Fruit fly (Drosophila melanogaster) whole organism, embryonic: Measurements from ENCODE around the gene Sptr.
A peak's percentile ranks its signal among the peaks of the same experiment; 100 is the strongest.

Experiments
- Aef1 ChIP-seq: fragments of 200-800 bp; sonication (Bioruptor generic); IDR thresholded peaks from 3 replicates; pipeline ENCODE4 v1.3.6; 2022; ENCODE audit warnings: missing biosample characterization, missing genetic modification characterization
- Atf-2 ChIP-seq: fragments of 200-800 bp; sonication (Bioruptor generic); optimal IDR thresholded peaks from 2 replicates; lab custom pipeline; 2016; ENCODE audit warnings: missing biosample characterization, missing genetic modification characterization
- BEAF-32 ChIP-seq: fragments of 200-800 bp; sonication (Bioruptor generic); optimal IDR thresholded peaks from 3 replicates; lab custom pipeline; 2017; ENCODE audit warnings: missing biosample characterization, missing genetic modification characterization, mild to moderate bottlenecking, moderate library complexity, missing genetic modification reagents
- CG11504 ChIP-seq: fragments of 200-800 bp; sonication (Bioruptor generic); optimal IDR thresholded peaks from 3 replicates; lab custom pipeline; 2019; ENCODE audit warnings: missing biosample characterization, mild to moderate bottlenecking, missing genetic modification characterization, moderate library complexity
- CG16863 ChIP-seq: fragments of 200-800 bp; sonication (Bioruptor generic); optimal IDR thresholded peaks from 3 replicates; lab custom pipeline; 2016; ENCODE audit warnings: missing biosample characterization, missing genetic modification characterization
- CG17385 ChIP-seq: fragments of 200-800 bp; sonication (Bioruptor generic); optimal IDR thresholded peaks from 3 replicates; lab custom pipeline; 2018; ENCODE audit warnings: missing biosample characterization, mild to moderate bottlenecking, missing genetic modification characterization
- CG17829 ChIP-seq: fragments of 200-800 bp; optimal IDR thresholded peaks from 2 replicates; lab custom pipeline; 2019; ENCODE audit warnings: missing biosample characterization, mild to moderate bottlenecking, missing genetic modification characterization, moderate library complexity
- CG18262 ChIP-seq: fragments of 200-800 bp; optimal IDR thresholded peaks from 3 replicates; lab custom pipeline; 2019; ENCODE audit warnings: missing biosample characterization, mild to moderate bottlenecking, missing genetic modification characterization, moderate library complexity
- CG18599 ChIP-seq: fragments of 200-800 bp; sonication (Bioruptor generic); optimal IDR thresholded peaks from 3 replicates; lab custom pipeline; 2017; ENCODE audit warnings: missing biosample characterization, missing genetic modification characterization, mild to moderate bottlenecking, moderate library complexity, missing genetic modification reagents
- CG2120 ChIP-seq: fragments of 200-800 bp; sonication (Bioruptor generic); optimal IDR thresholded peaks from 3 replicates; lab custom pipeline; 2016; ENCODE audit warnings: missing biosample characterization, missing genetic modification characterization
- CG32532 ChIP-seq: fragments of 200-800 bp; sonication (Bioruptor generic); IDR thresholded peaks from 2 replicates; pipeline ENCODE4 v1.3.6; 2022; ENCODE audit warnings: missing biosample characterization, missing genetic modification characterization
- CG34224 ChIP-seq: fragments of 200-800 bp; sonication (Bioruptor generic); IDR thresholded peaks from 3 replicates; pipeline ENCODE4 v1.3.6; 2022; ENCODE audit warnings: missing biosample characterization, missing genetic modification characterization; ENCODE audit not compliant: partially characterized antibody
- CG4707 ChIP-seq: fragments of 200-800 bp; sonication (Bioruptor generic); optimal IDR thresholded peaks from 2 replicates; lab custom pipeline; 2018; ENCODE audit warnings: missing biosample characterization, mild to moderate bottlenecking, missing genetic modification characterization, moderate library complexity
- CG6272 ChIP-seq: fragments of 200-800 bp; sonication (Bioruptor generic); IDR thresholded peaks from 2 replicates; pipeline ENCODE4 v1.3.6; 2022; ENCODE audit warnings: missing biosample characterization, missing genetic modification characterization
- CG7839 ChIP-seq: fragments of 200-800 bp; sonication (Bioruptor generic); optimal IDR thresholded peaks from 3 replicates; lab custom pipeline; 2018; ENCODE audit warnings: missing biosample characterization, mild to moderate bottlenecking, missing genetic modification characterization, moderate library complexity
- CG9215 ChIP-seq: fragments of 200-800 bp; sonication (Bioruptor generic); IDR thresholded peaks from 2 replicates; pipeline ENCODE4 v1.3.6; 2022; ENCODE audit warnings: missing biosample characterization, missing genetic modification characterization
- CG9932 ChIP-seq: fragments of 200-800 bp; sonication (Bioruptor generic); IDR thresholded peaks from 2 replicates; pipeline ENCODE4 v1.3.6; 2022; ENCODE audit warnings: missing biosample characterization, missing genetic modification characterization
- CHES-1-like ChIP-seq: fragments of 200-800 bp; sonication (Bioruptor generic); optimal IDR thresholded peaks from 2 replicates; lab custom pipeline; 2016; ENCODE audit warnings: missing biosample characterization, missing genetic modification characterization
- Dad ChIP-seq: fragments of 200-800 bp; sonication (Bioruptor generic); optimal IDR thresholded peaks from 3 replicates; lab custom pipeline; 2016; ENCODE audit warnings: missing biosample characterization, missing genetic modification characterization
- Ets65A ChIP-seq: fragments of 200-800 bp; sonication (Bioruptor generic); peaks from one replicate; lab custom pipeline; 2016; ENCODE audit warnings: missing biosample characterization, missing genetic modification characterization
- HLH54F ChIP-seq: fragments of 200-800 bp; sonication (Bioruptor generic); optimal IDR thresholded peaks from 3 replicates; lab custom pipeline; 2016; ENCODE audit warnings: missing biosample characterization, missing genetic modification characterization
- Hmx ChIP-seq: fragments of 200-800 bp; sonication (Bioruptor generic); optimal IDR thresholded peaks from 2 replicates; lab custom pipeline; 2016; ENCODE audit warnings: missing biosample characterization, missing genetic modification characterization
- Hr39 ChIP-seq: fragments of >200 bp; optimal IDR thresholded peaks from 2 replicates; lab custom pipeline; 2017
- Hr51 ChIP-seq, 2 experiments: fragments of 200-800 bp; sonication (Bioruptor generic); optimal IDR thresholded peaks; 2 replicates in 1 of 2; 3 replicates in 1 of 2; lab custom pipeline; 2016 to 2018; ENCODE audit warnings: missing biosample characterization in 2 of 2, missing genetic modification characterization in 2 of 2, mild to moderate bottlenecking in 1 of 2, moderate library complexity in 1 of 2
- MBD-R2 ChIP-seq: fragments of 200-800 bp; sonication (Bioruptor generic); IDR thresholded peaks from 2 replicates; pipeline ENCODE4 v1.3.6; 2022; ENCODE audit warnings: missing biosample characterization, missing genetic modification characterization
- Med ChIP-seq: fragments of 200-800 bp; sonication (Bioruptor generic); peaks from one replicate; lab custom pipeline; 2016; ENCODE audit warnings: missing biosample characterization, missing genetic modification characterization, mild to moderate bottlenecking, inconsistent platforms, moderate library complexity
- Meics ChIP-seq: fragments of 200-800 bp; sonication (Bioruptor generic); optimal IDR thresholded peaks from 2 replicates; lab custom pipeline; 2017; ENCODE audit warnings: missing biosample characterization, mild to moderate bottlenecking, missing genetic modification characterization
- Oli ChIP-seq: fragments of 200-800 bp; sonication (Bioruptor generic); optimal IDR thresholded peaks from 2 replicates; lab custom pipeline; 2018; ENCODE audit warnings: missing biosample characterization, mild to moderate bottlenecking, missing genetic modification characterization, moderate library complexity
- Optix ChIP-seq: fragments of 200-800 bp; sonication (Bioruptor generic); IDR thresholded peaks from 3 replicates; pipeline ENCODE4 v1.3.6; 2022; ENCODE audit warnings: missing biosample characterization, missing genetic modification characterization
- Ptx1 ChIP-seq: fragments of 200-800 bp; sonication (Bioruptor generic); IDR thresholded peaks from 2 replicates; pipeline ENCODE4 v1.3.6; 2022; ENCODE audit warnings: missing biosample characterization, missing genetic modification characterization
- Tbp ChIP-seq: fragments of >200 bp; optimal IDR thresholded peaks from 2 replicates; lab custom pipeline; 2018; ENCODE audit warnings: missing biosample characterization, missing genetic modification characterization
- bsh ChIP-seq, 2 experiments: fragments of 200-800 bp; sonication (Bioruptor generic); optimal IDR thresholded peaks; 2 replicates each; lab custom pipeline; 2017 to 2018; ENCODE audit warnings: mild to moderate bottlenecking in 2 of 2, missing biosample characterization in 2 of 2, missing genetic modification characterization in 2 of 2, moderate library complexity in 1 of 2
- chinmo ChIP-seq: fragments of 200-800 bp; sonication (Bioruptor generic); IDR thresholded peaks from 4 replicates; pipeline ENCODE4 v1.3.6; 2022; ENCODE audit warnings: missing biosample characterization, missing genetic modification characterization; ENCODE audit not compliant: partially characterized antibody
- chn ChIP-seq: fragments of 200-800 bp; sonication (Bioruptor generic); optimal IDR thresholded peaks from 2 replicates; lab custom pipeline; 2016; ENCODE audit warnings: missing biosample characterization, missing genetic modification characterization
- eve ChIP-seq, 2 experiments: fragments of >200 bp; optimal IDR thresholded peaks; 2 replicates each; lab custom pipeline; 2017; ENCODE audit warnings: missing biosample characterization in 2 of 2, missing genetic modification characterization in 2 of 2
- gem ChIP-seq: fragments of 200-800 bp; sonication (Bioruptor generic); optimal IDR thresholded peaks from 2 replicates; lab custom pipeline; 2019; ENCODE audit warnings: missing biosample characterization, mild to moderate bottlenecking, missing genetic modification characterization, moderate library complexity
- ind ChIP-seq: fragments of 200-800 bp; sonication (Bioruptor generic); optimal IDR thresholded peaks from 3 replicates; lab custom pipeline; 2016; ENCODE audit warnings: missing biosample characterization, missing genetic modification characterization
- mam ChIP-seq: fragments of 200-800 bp; sonication (Bioruptor generic); optimal IDR thresholded peaks from 3 replicates; lab custom pipeline; 2016; ENCODE audit warnings: missing biosample characterization, missing genetic modification characterization
- mld ChIP-seq: fragments of 200-800 bp; sonication (Bioruptor generic); IDR thresholded peaks from 3 replicates; pipeline ENCODE4 v1.3.6; 2022; ENCODE audit warnings: missing biosample characterization, missing genetic modification characterization; ENCODE audit not compliant: partially characterized antibody
- nmo ChIP-seq: fragments of 200-800 bp; sonication (Bioruptor generic); optimal IDR thresholded peaks from 2 replicates; lab custom pipeline; 2018; ENCODE audit warnings: missing biosample characterization, mild to moderate bottlenecking, missing genetic modification characterization, moderate library complexity
- phol ChIP-seq: fragments of 200-800 bp; sonication (Bioruptor generic); optimal IDR thresholded peaks from 3 replicates; lab custom pipeline; 2018; ENCODE audit warnings: missing biosample characterization, mild to moderate bottlenecking, missing genetic modification characterization, moderate library complexity
- pnt ChIP-seq: fragments of 200-800 bp; sonication (Bioruptor generic); optimal IDR thresholded peaks from 3 replicates; lab custom pipeline; 2016; ENCODE audit warnings: missing biosample characterization, missing genetic modification characterization
- pum ChIP-seq: fragments of 200-800 bp; sonication (Bioruptor generic); optimal IDR thresholded peaks from 2 replicates; lab custom pipeline; 2016; ENCODE audit warnings: missing biosample characterization, missing genetic modification characterization
- row ChIP-seq: fragments of 200-800 bp; sonication (Bioruptor generic); IDR thresholded peaks from 3 replicates; pipeline ENCODE4 v1.3.6; 2022; ENCODE audit warnings: missing biosample characterization, missing genetic modification characterization
- sima ChIP-seq: fragments of 200-800 bp; sonication (Bioruptor generic); optimal IDR thresholded peaks from 2 replicates; lab custom pipeline; 2016; ENCODE audit warnings: missing biosample characterization, missing genetic modification characterization
- slbo ChIP-seq: fragments of 200-800 bp; sonication (Bioruptor generic); IDR thresholded peaks from 2 replicates; pipeline ENCODE4 v1.3.6; 2022; ENCODE audit warnings: missing biosample characterization, missing genetic modification characterization
- sqz ChIP-seq: fragments of 200-800 bp; sonication (Bioruptor generic); optimal IDR thresholded peaks from 3 replicates; lab custom pipeline; 2018; ENCODE audit warnings: missing biosample characterization, mild to moderate bottlenecking, missing genetic modification characterization
- unc-4 ChIP-seq: fragments of 200-800 bp; sonication (Bioruptor generic); IDR thresholded peaks from 2 replicates; pipeline ENCODE4 v1.3.6; 2022; ENCODE audit warnings: missing biosample characterization, missing genetic modification characterization; ENCODE audit not compliant: partially characterized antibody
- zen2 ChIP-seq: fragments of 200-800 bp; sonication (Bioruptor generic); IDR thresholded peaks from 3 replicates; pipeline ENCODE4 v1.3.6; 2022; ENCODE audit warnings: missing biosample characterization, missing genetic modification characterization; ENCODE audit not compliant: partially characterized antibody

Sptr gene

DNA sequence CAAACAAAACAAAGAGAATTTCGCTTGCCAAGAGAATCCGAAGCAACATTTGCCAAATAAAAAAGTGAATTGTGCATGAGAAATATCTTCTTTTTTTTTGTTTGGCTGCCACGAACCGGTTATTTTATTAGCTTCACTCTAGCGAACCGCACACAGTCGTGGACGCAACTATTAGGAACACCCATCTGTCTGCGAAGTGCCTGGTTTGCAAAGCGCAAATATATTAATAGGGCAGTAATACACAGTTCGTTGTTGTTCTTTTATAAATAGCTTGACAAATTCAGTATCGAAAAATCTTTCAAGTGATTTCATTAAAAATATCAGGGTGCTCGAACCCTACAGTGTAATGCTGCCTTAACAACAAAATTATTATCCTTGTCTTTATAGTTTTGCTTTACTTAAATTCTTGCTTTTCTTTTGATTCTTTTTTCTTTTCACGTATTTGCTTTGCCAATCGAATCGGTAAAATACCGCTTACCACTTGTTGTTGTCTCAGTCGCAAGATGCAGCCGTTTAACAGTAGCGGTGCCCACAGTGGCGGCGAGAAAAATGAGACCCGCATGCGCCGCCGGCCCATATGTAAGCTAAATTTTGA, 27.3 kb upstream of the Sptr start (continued):
- TF ChIP-seq pum (GFP tag; lab: Kevin White, UChicago) (peak; percentile 4), Atf-2 (GFP tag; lab: Kevin White, UChicago) (peak; percentile 28), HLH54F (peak; percentile 18), Hr39 (no peak), BEAF-32 (GFP tag; lab: Kevin White, UChicago) (no peak), chn (GFP tag; lab: Kevin White, UChicago) (peak; percentile 17), CG9932 (GFP tag; lab: Robert Waterston, UW) (peak; percentile 25; the same call in 1 of the 2 replicates), CG9215 (GFP tag; lab: Robert Waterston, UW) (0 out of 2 replicates have a peak, but pooled peaks have one; percentile 19), CG16863 (GFP tag; lab: Kevin White, UChicago) (peak; percentile 34), CG32532 (GFP tag; lab: Robert Waterston, UW) (peak; percentile 37; the same call in 1 of the 2 replicates), Aef1 (no peak), Optix (GFP tag; lab: Robert Waterston, UW) (0 out of 3 replicates have a peak, but pooled peaks have one; percentile 21), CG34224 (GFP tag; lab: Robert Waterston, UW) (no peak), CG6272 (GFP tag; lab: Robert Waterston, UW) (0 out of 2 replicates have a peak, but pooled peaks have one; percentile 12), Dad (no peak), CG11504 (peak; percentile 33), Ptx1 (GFP tag; lab: Robert Waterston, UW) (peak; percentile 39; the same call in 1 of the 2 replicates), zen2 (GFP tag; lab: Robert Waterston, UW) (no peak), mam (GFP tag; lab: Kevin White, UChicago) (peak; percentile 30), sima (GFP tag; lab: Kevin White, UChicago) (no peak), Ets65A (GFP tag; lab: Kevin White, UChicago) (peak; percentile 91), CG2120 (GFP tag; lab: Kevin White, UChicago) (peak; percentile 36), bsh (GFP tag; optimal IDR thresholded peaks at IDR 0.05; lab: Kevin White, UChicago) (peak in 1 of 2 experiments; percentile 56), Med (GFP tag; lab: Kevin White, UChicago) (peak; percentile 85), Hr51 (GFP tag; optimal IDR thresholded peaks at IDR 0.05; lab: Kevin White, UChicago) (peak in 1 of 2 experiments; percentile 46), nmo (GFP tag; lab: Kevin White, UChicago) (peak; percentile 15), CG17385 (GFP tag; lab: Kevin White, UChicago) (no peak), Meics (GFP tag; lab: Kevin White, UChicago) (peak; percentile 13), CG7839 (peak; percentile 24), mld (GFP tag; lab: Robert Waterston, UW) (no peak), phol (tag; lab: Kevin White, UChicago) (peak; percentile 32), CG18599 (peak; percentile 13), Tbp (GFP tag; lab: Kevin White, UChicago) (no peak), chinmo (GFP tag; lab: Robert Waterston, UW) (0 out of 4 replicates have a peak, but pooled peaks have one; percentile 46), CHES-1-like (GFP tag; lab: Kevin White, UChicago) (peak; percentile 28), ind (peak; percentile 32), MBD-R2 (GFP tag; lab: Robert Waterston, UW) (no peak), row (GFP tag; lab: Robert Waterston, UW) (0 out of 3 replicates have a peak, but pooled peaks have one; percentile 32), CG18262 (tag; lab: Kevin White, UChicago) (peak; percentile 30), gem (tag; lab: Kevin White, UChicago) (peak; percentile 38), slbo (GFP tag; lab: Robert Waterston, UW) (peak; percentile 53; the same call in 1 of the 2 replicates), eve (GFP tag; optimal IDR thresholded peaks at IDR 0.05; lab: Kevin White, UChicago) (peak in 1 of 2 experiments; percentile 54), unc-4 (GFP tag; lab: Robert Waterston, UW) (no peak), pnt (peak; percentile 21), Oli (tag; lab: Kevin White, UChicago) (peak; percentile 47), sqz (GFP tag; lab: Kevin White, UChicago) (peak; percentile 13), CG4707 (no peak), CG17829 (no peak), Hmx (GFP tag; lab: Kevin White, UChicago) (no peak)
